Worm (Caenorhabditis elegans): ENCODE results near the gene C32H11.4.
"Not testable (repeated sequence)": the region's sequence is repeated elsewhere in the genome, so short reads cannot be mapped to it uniquely, and the experiment has no call there.

C32H11.4 gene

DNA sequence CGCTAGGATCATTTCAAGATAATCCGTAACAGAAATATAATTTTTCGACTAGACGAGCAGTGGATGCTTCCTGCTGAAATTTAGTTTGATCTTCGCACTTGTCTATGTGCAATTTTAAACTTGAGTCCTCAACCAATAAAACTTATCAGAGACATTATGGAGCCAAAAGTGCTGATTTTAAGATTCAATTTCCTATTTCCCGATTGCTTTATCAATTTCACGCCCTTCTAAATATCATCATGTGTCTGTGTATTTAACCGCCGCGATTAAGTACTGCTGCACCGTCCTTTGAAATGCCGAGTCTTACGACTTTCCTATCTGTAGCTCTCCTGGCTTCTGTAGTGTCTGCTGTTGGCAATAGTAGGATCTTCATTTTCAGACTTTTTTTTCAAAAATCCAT, at the start of gene C32H11.4:
Gene C32H11.4 (plus strand): TSS at position 238 of the 400 bp plus-strand sequence.
- TF ChIP-seq sdz-12 (GFP tag; optimal IDR thresholded peaks at IDR 0.05) (no peak), skn-1 (tag; optimal IDR thresholded peaks at IDR 0.05) (no peak), dmd-6 (GFP tag; IDR thresholded peaks at IDR 0.05) (peak; percentile 82), pqm-1 (tag; optimal IDR thresholded peaks at IDR 0.05) (peak; percentile 73), snpc-1.2 (GFP tag; IDR thresholded peaks at IDR 0.05) (no peak), hlh-11 (tag; optimal IDR thresholded peaks at IDR 0.05) (peak; percentile 46), nhr-28 (tag; optimal IDR thresholded peaks at IDR 0.05) (peak; percentile 8), nhr-48 (tag; optimal IDR thresholded peaks at IDR 0.05) (peak; percentile 67), unc-130 (GFP tag; optimal IDR thresholded peaks at IDR 0.05) (no peak), ceh-32 (tag; optimal IDR thresholded peaks at IDR 0.05; ENCODE audit: poor library complexity) (no peak), daf-16 (GFP tag; optimal IDR thresholded peaks at IDR 0.05) (no peak), daf-16 (tag; optimal IDR thresholded peaks at IDR 0.05) (peak; percentile 64), php-3 (GFP tag; IDR thresholded peaks at IDR 0.05) (peak; percentile 69), F37D6.2 (tag; optimal IDR thresholded peaks at IDR 0.05) (no peak), D1046.2 (GFP tag; IDR thresholded peaks at IDR 0.05) (no peak)

DNA sequence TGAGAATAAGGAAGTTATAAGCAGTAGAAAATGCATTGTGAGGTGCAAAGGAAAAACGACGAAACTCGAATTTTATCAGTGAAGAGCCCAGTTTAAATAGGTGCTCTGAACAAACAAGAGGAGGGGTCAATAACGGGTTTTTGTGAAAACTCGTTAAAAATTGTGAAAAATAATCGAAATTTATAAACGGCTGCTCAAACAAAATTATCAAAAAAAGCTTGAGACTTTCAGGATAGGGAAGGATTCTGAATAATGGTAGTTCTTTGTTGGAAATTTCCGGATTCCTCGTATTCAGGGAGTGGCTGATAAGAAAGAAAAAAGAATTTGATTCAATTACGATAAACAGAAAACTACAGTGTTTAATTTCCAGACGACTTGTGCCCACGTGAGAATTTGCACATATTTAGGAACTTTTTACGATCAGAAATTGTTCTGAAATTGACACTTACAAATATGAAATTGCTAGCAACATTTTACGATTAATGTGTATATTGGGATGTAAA, 49.6 kb upstream of the C32H11.4 start, which contains the start of gene clec-187:
Gene clec-187 (minus strand): TSS at position 51 of the 503 bp plus-strand sequence.
- TF ChIP-seq nhr-76 (tag; optimal IDR thresholded peaks at IDR 0.05) (no peak), dve-1 (tag; optimal IDR thresholded peaks at IDR 0.05; ENCODE audit: insufficient read depth) (peak; percentile 5), D1046.2 (GFP tag; IDR thresholded peaks at IDR 0.05) (no peak), lsy-2 (tag; optimal IDR thresholded peaks at IDR 0.05) (no peak), daf-16 (GFP tag; optimal IDR thresholded peaks at IDR 0.05) (no peak), daf-16 (tag; optimal IDR thresholded peaks at IDR 0.05) (peak; percentile 46), aha-1 (tag) (peak; percentile 58), Y5F2A.4 (GFP tag; optimal IDR thresholded peaks at IDR 0.05) (no peak), Y105C5A.15 (GFP tag; IDR thresholded peaks at IDR 0.05) (no peak), F37D6.2 (tag; optimal IDR thresholded peaks at IDR 0.05) (no peak), lin-13 (GFP tag; optimal IDR thresholded peaks at IDR 0.05) (no peak), fos-1 (tag; optimal IDR thresholded peaks at IDR 0.05) (no peak), tag-97 (GFP tag; IDR thresholded peaks at IDR 0.05) (no peak), unc-39 (tag; optimal IDR thresholded peaks at IDR 0.05) (no peak), nhr-6 (tag; optimal IDR thresholded peaks at IDR 0.05) (no peak), rbr-2 (tag; optimal IDR thresholded peaks at IDR 0.05) (no peak), zfp-2 (tag; optimal IDR thresholded peaks at IDR 0.05) (no peak), nhr-102 (tag; optimal IDR thresholded peaks at IDR 0.05) (no peak), dpl-1 (GFP tag; optimal IDR thresholded peaks at IDR 0.05) (no peak), mdt-29 (GFP tag; IDR thresholded peaks at IDR 0.05) (no peak)

DNA sequence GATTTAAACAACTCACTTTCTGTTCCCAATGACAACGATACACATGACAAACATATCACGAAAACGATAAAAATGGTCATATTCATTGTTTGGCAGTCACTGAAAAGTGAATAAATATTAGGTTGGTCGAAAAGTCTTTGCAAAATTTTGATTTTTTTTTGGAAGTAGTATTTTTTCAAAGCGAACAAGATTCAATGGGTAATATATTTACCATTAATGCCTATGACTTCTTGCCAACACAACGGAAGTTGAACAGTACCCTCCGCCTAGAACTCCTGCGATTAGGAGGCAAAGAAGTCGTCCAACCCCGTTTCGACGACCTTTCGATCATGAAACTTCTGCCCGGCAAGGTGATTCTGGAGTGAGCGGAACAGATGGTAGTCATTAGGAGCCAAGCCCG, 45.8 kb upstream of the C32H11.4 start, which contains the start of gene ZK896.1:
Gene ZK896.1 (minus strand): TSS at position 101 of the 400 bp plus-strand sequence.
- not testable (repeated sequence) for TF ChIP-seq daf-12 (tag; optimal IDR thresholded peaks at IDR 0.05); dmd-6 (GFP tag; IDR thresholded peaks at IDR 0.05); madf-9 (GFP tag; conservative IDR thresholded peaks at IDR 0.05)

DNA sequence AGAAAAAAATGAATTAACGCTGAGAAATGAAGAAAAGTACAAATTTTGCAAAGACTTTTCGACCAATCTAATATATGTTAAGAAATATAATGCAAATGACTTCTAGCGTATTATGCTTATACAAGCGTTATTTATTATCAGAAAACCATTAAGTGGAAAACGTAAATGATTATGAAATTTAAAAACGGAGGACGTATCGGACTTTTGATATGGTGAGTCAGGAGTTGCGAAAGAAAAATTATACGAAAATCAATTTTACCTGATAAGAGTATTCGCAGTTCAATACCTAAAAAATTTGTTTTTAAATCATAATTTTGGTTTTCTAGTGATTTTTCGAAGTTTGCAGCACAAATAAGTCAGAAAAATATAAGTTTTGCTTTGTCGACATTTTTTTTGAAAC, 44.5 kb upstream of the C32H11.4 start:
- TF ChIP-seq Y48G9A.11 (GFP tag; IDR thresholded peaks at IDR 0.05): no peak
- peak; percentile 24 for TF ChIP-seq nhr-28 (tag; optimal IDR thresholded peaks at IDR 0.05)
- TF ChIP-seq daf-8 (GFP tag; IDR thresholded peaks at IDR 0.05): no peak
- no peak for TF ChIP-seq sdz-12 (GFP tag; optimal IDR thresholded peaks at IDR 0.05)
- no peak for TF ChIP-seq lin-29 (GFP tag; IDR thresholded peaks at IDR 0.05)
- no peak for TF ChIP-seq ceh-82 (tag; optimal IDR thresholded peaks at IDR 0.05)
- TF ChIP-seq F37D6.2 (tag; optimal IDR thresholded peaks at IDR 0.05): no peak
- no peak for TF ChIP-seq unc-39 (tag; optimal IDR thresholded peaks at IDR 0.05)
- no peak for TF ChIP-seq dmd-9 (GFP tag; IDR thresholded peaks at IDR 0.05)
- TF ChIP-seq nhr-48 (tag; optimal IDR thresholded peaks at IDR 0.05): no peak
- no peak for TF ChIP-seq skn-1 (tag; optimal IDR thresholded peaks at IDR 0.05)
- TF ChIP-seq D1046.2 (GFP tag; IDR thresholded peaks at IDR 0.05): no peak
- TF ChIP-seq ztf-11 (tag; optimal IDR thresholded peaks at IDR 0.05): no peak
- peak; percentile 12 for TF ChIP-seq aha-1 (tag)
- TF ChIP-seq ces-1 (GFP tag; optimal IDR thresholded peaks at IDR 0.05): no peak
- TF ChIP-seq pqm-1 (tag; optimal IDR thresholded peaks at IDR 0.05): peak; percentile 64
- TF ChIP-seq ceh-28 (tag; optimal IDR thresholded peaks at IDR 0.05): no peak
- TF ChIP-seq dmd-6 (GFP tag; IDR thresholded peaks at IDR 0.05): peak; percentile 32; the same call in 1 of the 2 replicates
- TF ChIP-seq ZK337.2 (GFP tag; IDR thresholded peaks at IDR 0.05): no peak
- no peak for TF ChIP-seq zip-11 (GFP tag; IDR thresholded peaks at IDR 0.05)
- no peak for TF ChIP-seq T26A8.4 (GFP tag; IDR thresholded peaks at IDR 0.05)
- no peak for TF ChIP-seq nhr-41 (GFP tag; IDR thresholded peaks at IDR 0.05)
- TF ChIP-seq php-3 (GFP tag; IDR thresholded peaks at IDR 0.05): no peak
- TF ChIP-seq F10B5.3 (tag; optimal IDR thresholded peaks at IDR 0.05): no peak
- no peak for TF ChIP-seq nhr-76 (tag; optimal IDR thresholded peaks at IDR 0.05)
